Worm (Caenorhabditis elegans) whole organism, mixed stage, embryonic: ENCODE data around the gene gei-13.

Experiments
- M03D4.4 ChIP-seq: sonication (generic microtip); optimal IDR thresholded peaks from 2 replicates; lab custom pipeline; 2017; ENCODE audit warnings: mild to moderate bottlenecking, missing genetic modification characterization, missing compliant biosample characterization
- bed-3 ChIP-seq: fragments of 200-800 bp; sonication (Bioruptor generic); optimal IDR thresholded peaks from 3 replicates; lab custom pipeline; 2018; ENCODE audit warnings: mild to moderate bottlenecking, missing genetic modification characterization, moderate library complexity, missing compliant biosample characterization
- blmp-1 ChIP-seq: fragments of 150-350 bp; optimal IDR thresholded peaks from 2 replicates; lab custom pipeline; 2014; ENCODE audit warnings: missing biosample characterization, missing genetic modification characterization
- ceh-39 ChIP-seq: fragments of 150-350 bp; optimal IDR thresholded peaks from 2 replicates; lab custom pipeline; 2014; ENCODE audit warnings: missing biosample characterization, missing genetic modification characterization
- ceh-43 ChIP-seq: fragments of 200-800 bp; sonication (Bioruptor generic); optimal IDR thresholded peaks from 2 replicates; lab custom pipeline; 2018; ENCODE audit warnings: mild to moderate bottlenecking, missing genetic modification characterization, moderate library complexity, missing compliant biosample characterization
- ceh-83 ChIP-seq: fragments of 200-800 bp; sonication (Bioruptor generic); optimal IDR thresholded peaks from 2 replicates; lab custom pipeline; 2018; ENCODE audit warnings: mild to moderate bottlenecking, missing genetic modification characterization, missing compliant biosample characterization
- ces-1 ChIP-seq: fragments of 150-350 bp; optimal IDR thresholded peaks from 2 replicates; lab custom pipeline; 2014; ENCODE audit warnings: missing biosample characterization, missing genetic modification reagents, missing genetic modification characterization
- cnd-1 ChIP-seq: fragments of 200-800 bp; sonication (Bioruptor generic); optimal IDR thresholded peaks from 2 replicates; lab custom pipeline; 2018; ENCODE audit warnings: mild to moderate bottlenecking, missing genetic modification characterization, missing compliant biosample characterization
- elt-1 ChIP-seq: sonication (generic microtip); optimal IDR thresholded peaks from 2 replicates; lab custom pipeline; 2017; ENCODE audit warnings: missing genetic modification characterization, mild to moderate bottlenecking, missing compliant biosample characterization, antibody characterized with exemption, moderate library complexity, borderline replicate concordance; ENCODE audit not compliant: insufficient read depth
- elt-3 ChIP-seq: fragments of 150-350 bp; optimal IDR thresholded peaks from 2 replicates; lab custom pipeline; 2014; ENCODE audit warnings: missing biosample characterization, missing genetic modification characterization
- flh-1 ChIP-seq: fragments of 200-800 bp; sonication (Bioruptor generic); optimal IDR thresholded peaks from 2 replicates; lab custom pipeline; 2018; ENCODE audit warnings: mild to moderate bottlenecking, missing genetic modification characterization, moderate library complexity, missing compliant biosample characterization
- hlh-1 ChIP-seq: fragments of 150-350 bp; optimal IDR thresholded peaks from 2 replicates; lab custom pipeline; 2014; ENCODE audit warnings: missing biosample characterization, missing genetic modification reagents, missing genetic modification characterization
- lin-13 ChIP-seq: fragments of 150-350 bp; optimal IDR thresholded peaks from 2 replicates; lab custom pipeline; 2014; ENCODE audit warnings: missing biosample characterization, missing genetic modification characterization
- lin-32 ChIP-seq: fragments of 200-800 bp; sonication (Bioruptor generic); optimal IDR thresholded peaks from 2 replicates; lab custom pipeline; 2018; ENCODE audit warnings: mild to moderate bottlenecking, missing genetic modification characterization, missing compliant biosample characterization
- lsy-2 ChIP-seq: fragments of 150-350 bp; optimal IDR thresholded peaks from 2 replicates; lab custom pipeline; 2014; ENCODE audit warnings: missing biosample characterization, missing genetic modification characterization
- mep-1 ChIP-seq: fragments of 150-350 bp; optimal IDR thresholded peaks from 2 replicates; lab custom pipeline; 2017; ENCODE audit warnings: missing biosample characterization, missing genetic modification reagents, missing genetic modification characterization, inconsistent platforms
- mls-2 ChIP-seq: sonication (generic microtip); optimal IDR thresholded peaks from 2 replicates; lab custom pipeline; 2016; ENCODE audit warnings: mild to moderate bottlenecking, missing genetic modification characterization, moderate library complexity, missing compliant biosample characterization
- nhr-12 ChIP-seq: fragments of 150-350 bp; optimal IDR thresholded peaks from 2 replicates; lab custom pipeline; 2014; ENCODE audit warnings: missing biosample characterization, missing genetic modification characterization
- nhr-2 ChIP-seq: fragments of 150-350 bp; optimal IDR thresholded peaks from 2 replicates; lab custom pipeline; 2014; ENCODE audit warnings: missing biosample characterization, missing genetic modification characterization
- nhr-237 ChIP-seq: fragments of 150-350 bp; optimal IDR thresholded peaks from 2 replicates; lab custom pipeline; 2014; ENCODE audit warnings: missing biosample characterization, missing genetic modification characterization
- nhr-28 ChIP-seq: fragments of 150-350 bp; optimal IDR thresholded peaks from 2 replicates; lab custom pipeline; 2014; ENCODE audit warnings: missing biosample characterization, missing genetic modification characterization
- nhr-76 ChIP-seq: sonication (generic microtip); optimal IDR thresholded peaks from 2 replicates; lab custom pipeline; 2017; ENCODE audit warnings: missing biosample characterization, missing genetic modification characterization
- sem-2 ChIP-seq: fragments of 200-800 bp; sonication (Bioruptor generic); optimal IDR thresholded peaks from 2 replicates; lab custom pipeline; 2018; ENCODE audit warnings: mild to moderate bottlenecking, missing genetic modification characterization, missing compliant biosample characterization
- snpc-4 ChIP-seq: fragments of 150-350 bp; optimal IDR thresholded peaks from 2 replicates; lab custom pipeline; 2014; ENCODE audit warnings: missing biosample characterization, missing genetic modification characterization
- sptf-1 ChIP-seq: sonication (generic microtip); optimal IDR thresholded peaks from 2 replicates; lab custom pipeline; 2017; ENCODE audit warnings: mild to moderate bottlenecking, missing genetic modification characterization, moderate library complexity, missing compliant biosample characterization
- tbx-8 ChIP-seq: fragments of 200-800 bp; sonication (Bioruptor generic); optimal IDR thresholded peaks from 2 replicates; lab custom pipeline; 2018; ENCODE audit warnings: mild to moderate bottlenecking, missing genetic modification characterization, moderate library complexity, missing compliant biosample characterization
- unc-120 ChIP-seq: sonication (generic microtip); optimal IDR thresholded peaks from 2 replicates; lab custom pipeline; 2017; ENCODE audit warnings: missing genetic modification characterization, missing compliant biosample characterization; ENCODE audit not compliant: poor library complexity, severe bottlenecking
- unc-39 ChIP-seq: fragments of 150-350 bp; optimal IDR thresholded peaks from 2 replicates; lab custom pipeline; 2014; ENCODE audit warnings: missing biosample characterization, missing genetic modification characterization
- unc-62 ChIP-seq: fragments of 150-350 bp; optimal IDR thresholded peaks from 2 replicates; lab custom pipeline; 2014; ENCODE audit warnings: missing biosample characterization, missing genetic modification reagents, missing genetic modification characterization
- zip-8 ChIP-seq: fragments of 150-350 bp; optimal IDR thresholded peaks from 2 replicates; lab custom pipeline; 2014; ENCODE audit warnings: missing biosample characterization, missing genetic modification characterization
- ztf-11 ChIP-seq: fragments of 150-350 bp; optimal IDR thresholded peaks from 2 replicates; lab custom pipeline; 2014; ENCODE audit warnings: missing biosample characterization, missing genetic modification characterization

gei-13 gene

ce11 chrIII:9615114-9615513, 21.8 kb downstream of the gei-13 start:
- TF ChIP-seq unc-120 (no peak), mep-1 (tag; lab: Kevin White, UChicago) (no peak), nhr-12 (tag; lab: Kevin White, UChicago) (no peak), sem-2 (GFP tag; lab: Kevin White, UChicago) (no peak), snpc-4 (tag; lab: Kevin White, UChicago) (no peak), blmp-1 (no peak), unc-39 (tag; lab: Kevin White, UChicago) (no peak), elt-1 (tag; lab: Kevin White, UChicago) (no peak), bed-3 (no peak), sptf-1 (tag; lab: Kevin White, UChicago) (no peak)

- no peak for TF ChIP-seq nhr-76
- no peak for TF ChIP-seq sem-2 (GFP tag; lab: Kevin White, UChicago)
- peak; percentile 38 for TF ChIP-seq lsy-2 (tag; lab: Kevin White, UChicago)
- TF ChIP-seq nhr-237 (tag; lab: Kevin White, UChicago): peak; percentile 11
- TF ChIP-seq, all 35 proteins: peak for 2
Measured at ce11 chrIII:9614211-9614610, 22.7 kb downstream of the gei-13 start, which contains the start of the genes pri-1 and F58A4.6. TSS of gene pri-1 (minus strand) at chrIII:9614281. TSS of gene F58A4.6 (plus strand) at chrIII:9614482.

- TF ChIP-seq M03D4.4 (tag; lab: Kevin White, UChicago) (no peak), flh-1 (GFP tag; lab: Kevin White, UChicago) (no peak), ceh-39 (tag; lab: Kevin White, UChicago) (no peak), nhr-2 (tag; lab: Kevin White, UChicago) (no peak), snpc-4 (tag; lab: Kevin White, UChicago) (no peak), cnd-1 (no peak), mep-1 (tag; lab: Kevin White, UChicago) (no peak), mls-2 (tag; lab: Kevin White, UChicago) (no peak), sptf-1 (tag; lab: Kevin White, UChicago) (no peak), lsy-2 (tag; lab: Kevin White, UChicago) (no peak), ceh-83 (no peak), hlh-1 (tag; lab: Kevin White, UChicago) (no peak), ces-1 (GFP tag; lab: Kevin White, UChicago) (no peak), ceh-43 (no peak), elt-3 (tag; lab: Kevin White, UChicago) (no peak), ztf-11 (tag; lab: Kevin White, UChicago) (no peak), unc-39 (tag; lab: Kevin White, UChicago) (no peak), zip-8 (tag; lab: Kevin White, UChicago) (no peak), unc-62 (GFP tag; lab: Kevin White, UChicago) (no peak)
Measured at ce11 chrIII:9612097-9612496, 24.8 kb downstream of the gei-13 start, which contains the start of gene bbs-4. TSS of gene bbs-4 (minus strand) at chrIII:9612197.

- no peak for TF ChIP-seq ceh-43
- TF ChIP-seq blmp-1: no peak
Measured at ce11 chrIII:9608650-9609049, 28.3 kb downstream of the gei-13 start, which contains the start of gene clec-161. TSS of gene clec-161 (minus strand) at chrIII:9608750.

ce11 chrIII:9600645-9601044, 36.3 kb downstream of the gei-13 start, which contains the start of gene F58A4.2:
TSS of gene F58A4.2 (minus strand) at chrIII:9600745.
- TF ChIP-seq tbx-8 (GFP tag; lab: Kevin White, UChicago): no peak
- TF ChIP-seq lin-32 (GFP tag; lab: Kevin White, UChicago): no peak
- no peak for TF ChIP-seq mls-2 (tag; lab: Kevin White, UChicago)
- no peak for TF ChIP-seq lin-13 (tag; lab: Kevin White, UChicago)
- no peak for TF ChIP-seq nhr-28
- no peak for TF ChIP-seq hlh-1 (tag; lab: Kevin White, UChicago)
- no peak for TF ChIP-seq mep-1 (tag; lab: Kevin White, UChicago)
- no peak for TF ChIP-seq unc-120
- TF ChIP-seq unc-39 (tag; lab: Kevin White, UChicago): no peak
- TF ChIP-seq ztf-11 (tag; lab: Kevin White, UChicago): no peak
- TF ChIP-seq lsy-2 (tag; lab: Kevin White, UChicago): no peak
- no peak for TF ChIP-seq ces-1 (GFP tag; lab: Kevin White, UChicago)
- TF ChIP-seq ceh-43: no peak
- TF ChIP-seq ceh-83: no peak
